Worm (Caenorhabditis elegans) whole organism, L3 larva: Measurements from ENCODE around the gene AH9.4.

Source experiments
- R02D3.7 ChIP-seq: fragments of 150-350 bp; optimal IDR thresholded peaks from 2 replicates; lab custom pipeline; 2014; ENCODE audit warnings: missing biosample characterization, missing genetic modification characterization
- ZK546.5 ChIP-seq: sonication (generic microtip); optimal IDR thresholded peaks from 2 replicates; lab custom pipeline; 2017; ENCODE audit warnings: missing biosample characterization, missing genetic modification characterization
- aly-2 ChIP-seq: fragments of 150-350 bp; optimal IDR thresholded peaks from 2 replicates; lab custom pipeline; 2014; ENCODE audit warnings: missing biosample characterization, missing genetic modification characterization
- ama-1 ChIP-seq: fragments of 150-350 bp; optimal IDR thresholded peaks from 2 replicates; lab custom pipeline; 2018
- ceh-16 ChIP-seq: sonication (generic microtip); optimal IDR thresholded peaks from 2 replicates; lab custom pipeline; 2017; ENCODE audit warnings: missing biosample characterization, missing genetic modification characterization
- ceh-28 ChIP-seq: fragments of 150-350 bp; optimal IDR thresholded peaks from 2 replicates; lab custom pipeline; 2014; ENCODE audit warnings: missing biosample characterization, missing genetic modification reagents, missing genetic modification characterization
- ceh-82 ChIP-seq: fragments of 150-350 bp; optimal IDR thresholded peaks from 2 replicates; lab custom pipeline; 2014; ENCODE audit warnings: missing biosample characterization, missing genetic modification characterization
- daf-12 ChIP-seq: fragments of 150-350 bp; optimal IDR thresholded peaks from 2 replicates; lab custom pipeline; 2014; ENCODE audit warnings: missing biosample characterization, missing genetic modification reagents, missing genetic modification characterization
- egl-27 ChIP-seq: sonication (generic microtip); optimal IDR thresholded peaks from 4 replicates; lab custom pipeline; 2017; ENCODE audit warnings: missing biosample characterization, missing genetic modification reagents, missing genetic modification characterization
- egl-5 ChIP-seq: fragments of 150-350 bp; optimal IDR thresholded peaks from 2 replicates; lab custom pipeline; 2017; ENCODE audit warnings: missing biosample characterization, missing genetic modification reagents, missing genetic modification characterization, inconsistent platforms
- elt-1 ChIP-seq: fragments of 150-350 bp; optimal IDR thresholded peaks from 2 replicates; lab custom pipeline; 2014; ENCODE audit warnings: missing biosample characterization, missing genetic modification characterization
- elt-2 ChIP-seq: sonication (generic microtip); optimal IDR thresholded peaks from 2 replicates; lab custom pipeline; 2016; ENCODE audit warnings: missing genetic modification reagents, mild to moderate bottlenecking, missing genetic modification characterization, missing compliant biosample characterization
- elt-3 ChIP-seq, 3 experiments: fragments of 150-350 bp in 1 of 3; sonication (generic microtip) in 2 of 3; optimal IDR thresholded peaks; 2 replicates in 2 of 3; 4 replicates in 1 of 3; lab custom pipeline; 2014 to 2017; ENCODE audit warnings: missing biosample characterization in 3 of 3, missing genetic modification characterization in 3 of 3
- eor-1 ChIP-seq, 2 experiments: fragments of 150-350 bp; optimal IDR thresholded peaks; 2 replicates each; lab custom pipeline; 2014 to 2018; ENCODE audit warnings: missing biosample characterization in 2 of 2, missing genetic modification characterization in 2 of 2
- fkh-10 ChIP-seq: sonication (generic microtip); optimal IDR thresholded peaks from 2 replicates; lab custom pipeline; 2017; ENCODE audit warnings: missing biosample characterization, missing genetic modification reagents, missing genetic modification characterization
- fkh-2 ChIP-seq: fragments of 150-350 bp; optimal IDR thresholded peaks from 2 replicates; lab custom pipeline; 2014; ENCODE audit warnings: missing biosample characterization, missing genetic modification reagents, missing genetic modification characterization
- fos-1 ChIP-seq: fragments of 150-350 bp; optimal IDR thresholded peaks from 2 replicates; lab custom pipeline; 2014; ENCODE audit warnings: missing biosample characterization, missing genetic modification characterization
- hmg-11 ChIP-seq: sonication (generic microtip); optimal IDR thresholded peaks from 2 replicates; lab custom pipeline; 2016; ENCODE audit warnings: missing genetic modification characterization, missing compliant biosample characterization
- lin-39 ChIP-seq: fragments of 150-350 bp; optimal IDR thresholded peaks from 2 replicates; lab custom pipeline; 2018; ENCODE audit warnings: missing biosample characterization, missing genetic modification reagents, missing genetic modification characterization
- mdl-1 ChIP-seq: fragments of 150-350 bp; optimal IDR thresholded peaks from 2 replicates; lab custom pipeline; 2014; ENCODE audit warnings: missing biosample characterization, missing genetic modification characterization
- nfya-1 ChIP-seq: sonication (generic microtip); optimal IDR thresholded peaks from 2 replicates; lab custom pipeline; 2017; ENCODE audit warnings: missing genetic modification characterization, mild to moderate bottlenecking, missing compliant biosample characterization, antibody characterized with exemption, moderate library complexity; ENCODE audit not compliant: insufficient read depth
- nhr-11 ChIP-seq: fragments of 150-350 bp; optimal IDR thresholded peaks from 2 replicates; lab custom pipeline; 2014; ENCODE audit warnings: missing biosample characterization, missing genetic modification characterization
- nhr-23 ChIP-seq: fragments of 150-350 bp; optimal IDR thresholded peaks from 2 replicates; lab custom pipeline; 2014; ENCODE audit warnings: missing biosample characterization, missing genetic modification reagents, missing genetic modification characterization
- nhr-237 ChIP-seq: fragments of 150-350 bp; optimal IDR thresholded peaks from 2 replicates; lab custom pipeline; 2014; ENCODE audit warnings: missing biosample characterization, missing genetic modification characterization
- nhr-43 ChIP-seq: sonication (generic microtip); optimal IDR thresholded peaks from 2 replicates; lab custom pipeline; 2016; ENCODE audit warnings: mild to moderate bottlenecking, missing genetic modification characterization, missing compliant biosample characterization; ENCODE audit not compliant: poor library complexity, severe bottlenecking
- nhr-76 ChIP-seq: fragments of 150-350 bp; sonication (generic microtip); optimal IDR thresholded peaks from 5 replicates; lab custom pipeline; 2014; ENCODE audit warnings: missing biosample characterization, missing genetic modification characterization
- pha-4 ChIP-seq: fragments of 150-350 bp; optimal IDR thresholded peaks from 2 replicates; lab custom pipeline; 2014; ENCODE audit warnings: missing biosample characterization, missing genetic modification reagents, missing genetic modification characterization
- pqm-1 ChIP-seq: fragments of 150-350 bp; optimal IDR thresholded peaks from 2 replicates; lab custom pipeline; 2017; ENCODE audit warnings: missing biosample characterization, missing genetic modification characterization, inconsistent platforms
- sea-2 ChIP-seq: fragments of 150-350 bp; sonication (generic microtip); optimal IDR thresholded peaks from 4 replicates; lab custom pipeline; 2014; ENCODE audit warnings: missing biosample characterization, missing genetic modification reagents, missing genetic modification characterization
- skn-1 ChIP-seq: fragments of 150-350 bp; optimal IDR thresholded peaks from 2 replicates; lab custom pipeline; 2014; ENCODE audit warnings: missing biosample characterization, missing genetic modification characterization
- snpc-4 ChIP-seq: fragments of 150-350 bp; optimal IDR thresholded peaks from 2 replicates; lab custom pipeline; 2014; ENCODE audit warnings: missing biosample characterization, missing genetic modification characterization
- tbx-2 ChIP-seq: sonication (generic microtip); optimal IDR thresholded peaks from 2 replicates; lab custom pipeline; 2016; ENCODE audit warnings: mild to moderate bottlenecking, missing genetic modification characterization, missing compliant biosample characterization
- unc-39 ChIP-seq: sonication (generic microtip); optimal IDR thresholded peaks from 4 replicates; lab custom pipeline; 2017; ENCODE audit warnings: missing biosample characterization, missing genetic modification characterization
- zag-1 ChIP-seq: fragments of 150-350 bp; optimal IDR thresholded peaks from 2 replicates; lab custom pipeline; 2014; ENCODE audit warnings: missing biosample characterization, missing genetic modification characterization
- ztf-4 ChIP-seq: fragments of 150-350 bp; optimal IDR thresholded peaks from 2 replicates; lab custom pipeline; 2014; ENCODE audit warnings: missing biosample characterization, missing genetic modification characterization

The AH9.4 gene

DNA sequence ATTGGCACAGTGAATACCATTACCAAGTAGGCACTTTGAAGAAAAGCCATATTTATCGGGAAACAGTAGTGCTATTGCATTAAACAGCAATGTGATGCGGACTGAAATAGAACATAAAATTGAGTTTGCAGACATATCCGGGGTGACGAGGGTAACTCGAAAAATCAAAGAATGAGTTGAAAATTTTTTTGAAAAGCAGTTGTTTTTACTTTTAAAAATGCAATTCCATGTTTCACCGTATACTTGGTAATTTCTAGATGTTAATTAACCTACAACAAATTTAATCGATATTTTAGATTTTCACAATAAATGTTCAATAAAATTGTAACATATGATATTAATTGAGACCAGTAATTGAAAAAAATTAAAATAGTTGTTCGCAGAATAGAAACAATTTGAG, at the start of gene AH9.4:
Gene AH9.4, minus strand, starts transcription at position 101 of the 400 bp plus-strand sequence.
- TF ChIP-seq nhr-43 (tag; lab: Kevin White, UChicago) (no peak), nhr-237 (tag; lab: Kevin White, UChicago) (no peak), snpc-4 (no peak), daf-12 (tag; lab: Kevin White, UChicago) (no peak), nhr-76 (tag; lab: Kevin White, UChicago) (no peak), nfya-1 (tag; lab: Kevin White, UChicago) (no peak), hmg-11 (tag; lab: Kevin White, UChicago) (no peak), mdl-1 (tag; lab: Kevin White, UChicago) (no peak), ceh-82 (no peak), unc-39 (tag; lab: Kevin White, UChicago) (no peak), R02D3.7 (tag; lab: Kevin White, UChicago) (no peak), nhr-23 (tag; lab: Kevin White, UChicago) (no peak), skn-1 (no peak), lin-39 (tag; lab: Kevin White, UChicago) (no peak)

DNA sequence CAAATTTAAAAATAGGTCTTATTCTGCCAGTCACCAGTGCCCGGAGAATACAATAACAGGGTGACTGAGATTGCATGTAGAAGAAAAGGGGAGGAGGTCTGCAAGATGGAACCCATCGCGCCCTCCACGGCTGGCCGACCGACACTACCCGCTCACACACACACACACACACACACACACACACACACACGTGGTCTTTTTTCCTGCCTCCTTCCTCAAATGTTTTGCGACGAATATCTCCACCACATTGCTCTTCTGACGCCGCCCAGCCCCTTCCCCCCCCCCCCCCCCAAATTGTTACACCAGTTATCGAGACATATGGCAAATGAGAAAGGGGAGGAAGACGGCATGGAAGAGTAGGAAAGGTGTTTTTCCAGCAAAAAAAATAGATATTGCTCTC, 47.6 kb upstream of the AH9.4 start:
- TF ChIP-seq zag-1 (tag; lab: Kevin White, UChicago): no peak
- peak; percentile 71 for TF ChIP-seq lin-39 (tag; lab: Kevin White, UChicago)
- peak; percentile 29 for TF ChIP-seq nfya-1 (tag; lab: Kevin White, UChicago)

ce11 chrX:2320539-2320938, 46.4 kb upstream of the AH9.4 start:
- TF ChIP-seq elt-2 (peak; percentile 53), egl-27 (no peak), pha-4 (tag; lab: Kevin White, UChicago) (peak; percentile 17), pqm-1 (peak; percentile 81)

DNA sequence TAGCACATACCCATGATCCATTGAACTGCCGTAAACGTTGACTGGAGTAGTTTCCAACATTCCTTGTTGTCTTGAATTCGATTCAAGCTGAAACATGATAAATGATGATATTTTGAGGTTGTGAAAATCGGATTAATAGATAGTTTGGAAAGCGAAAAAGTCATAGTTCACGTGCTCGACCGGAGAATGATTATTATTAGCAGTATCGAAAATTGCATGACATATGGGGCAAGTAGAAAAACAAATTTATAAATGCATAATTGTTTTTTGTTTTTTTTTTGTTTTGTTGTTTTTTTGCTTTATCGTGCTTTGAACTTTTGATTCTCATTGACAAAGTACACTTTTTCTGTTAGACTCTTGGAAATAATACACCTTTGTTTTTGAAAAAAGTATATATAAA, 45.1 kb upstream of the AH9.4 start, which contains the start of gene aakg-4:
Gene aakg-4, minus strand, starts transcription at position 101 of the 400 bp plus-strand sequence.
- no peak for TF ChIP-seq eor-1 (tag; optimal IDR thresholded peaks at IDR 0.05; lab: Kevin White, UChicago)
- TF ChIP-seq ZK546.5: no peak
- TF ChIP-seq unc-39 (tag; lab: Kevin White, UChicago): no peak
- no peak for TF ChIP-seq elt-3 (tag; optimal IDR thresholded peaks at IDR 0.05; lab: Kevin White, UChicago)
- no peak for TF ChIP-seq sea-2
- TF ChIP-seq ceh-16 (tag; lab: Kevin White, UChicago): no peak
- TF ChIP-seq ama-1 (lab: Kevin White, UChicago): no peak
- no peak for TF ChIP-seq ceh-28
- TF ChIP-seq nhr-76 (tag; lab: Kevin White, UChicago): no peak
- TF ChIP-seq fos-1 (tag; lab: Kevin White, UChicago): no peak
- TF ChIP-seq nhr-43 (tag; lab: Kevin White, UChicago): no peak
- no peak for TF ChIP-seq skn-1
- no peak for TF ChIP-seq egl-5
- TF ChIP-seq nhr-23 (tag; lab: Kevin White, UChicago): no peak
- TF ChIP-seq, all 47 proteins: peak for 0

DNA sequence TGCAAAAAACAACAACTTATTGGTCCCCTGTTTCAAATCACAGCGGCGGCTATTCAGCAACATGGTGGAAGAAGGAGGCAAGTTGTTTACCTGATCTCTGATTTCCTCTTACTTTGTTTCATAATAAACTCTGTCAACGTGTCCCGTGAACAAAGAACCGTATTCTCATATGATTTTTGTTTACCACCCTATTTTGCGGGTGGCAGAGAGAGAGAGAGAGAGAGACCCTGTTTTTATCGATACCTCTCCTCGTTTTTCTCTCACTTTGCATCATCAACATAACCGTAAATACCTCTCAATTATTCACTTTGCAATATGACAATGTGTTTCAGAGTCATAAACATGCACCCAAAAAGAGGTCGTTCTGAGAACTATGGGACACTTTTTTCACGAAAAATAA, 43.3 kb upstream of the AH9.4 start:
- TF ChIP-seq unc-39 (tag; lab: Kevin White, UChicago): no peak
- TF ChIP-seq pha-4 (tag; lab: Kevin White, UChicago): peak; percentile 73

DNA sequence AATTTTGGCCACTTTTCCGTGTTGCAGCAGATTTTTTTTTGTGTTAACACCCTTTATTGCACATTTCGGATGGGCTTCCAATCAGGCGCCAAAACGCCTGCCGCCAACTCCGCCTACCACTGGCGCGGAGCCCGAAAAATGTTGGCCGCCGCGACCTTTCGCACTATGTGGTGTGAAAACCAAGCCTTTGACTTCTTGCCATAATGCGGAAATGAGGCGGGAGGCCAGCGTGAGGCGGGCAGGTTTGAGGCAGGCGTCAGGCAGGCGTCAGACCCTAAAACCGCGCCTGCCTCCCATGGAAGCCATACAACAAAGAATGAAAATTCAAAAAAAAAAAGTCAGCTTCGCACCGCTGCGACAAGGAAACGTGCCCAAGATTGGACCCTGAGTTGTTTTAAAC, 42.7 kb upstream of the AH9.4 start:
- no peak for TF ChIP-seq nhr-11 (tag; lab: Kevin White, UChicago)
- no peak for TF ChIP-seq fos-1 (tag; lab: Kevin White, UChicago)
- TF ChIP-seq ztf-4 (tag; lab: Kevin White, UChicago): no peak
- TF ChIP-seq tbx-2 (tag; lab: Kevin White, UChicago): no peak
- TF ChIP-seq egl-27: no peak
- TF ChIP-seq egl-5: no peak
- TF ChIP-seq ceh-28: no peak
- no peak for TF ChIP-seq fkh-2
- TF ChIP-seq skn-1: no peak
- TF ChIP-seq aly-2 (tag; lab: Kevin White, UChicago): no peak
- TF ChIP-seq snpc-4: no peak
- TF ChIP-seq fkh-10 (GFP tag; lab: Kevin White, UChicago): no peak
- TF ChIP-seq elt-1: no peak
- no peak for TF ChIP-seq elt-2
- TF ChIP-seq sea-2: no peak
